Worm (Caenorhabditis elegans) whole organism, late embryonic: ENCODE data around the gene T19D2.3.
A peak's percentile ranks its signal among the peaks of the same experiment; 100 is the strongest.

Experiments used
- C08G9.2 ChIP-seq: sonication (generic microtip); optimal IDR thresholded peaks from 2 replicates; lab custom pipeline; 2016; ENCODE audit warnings: mild to moderate bottlenecking, missing genetic modification characterization, moderate library complexity, missing compliant biosample characterization
- F13H6.1 ChIP-seq: sonication (generic microtip); optimal IDR thresholded peaks from 2 replicates; lab custom pipeline; 2016; ENCODE audit warnings: missing genetic modification characterization, missing compliant biosample characterization
- Y22D7AL.16 ChIP-seq: sonication (generic microtip); optimal IDR thresholded peaks from 2 replicates; lab custom pipeline; 2016; ENCODE audit warnings: missing genetic modification characterization, missing compliant biosample characterization
- ama-1 ChIP-seq: fragments of 150-350 bp; optimal IDR thresholded peaks from 2 replicates; lab custom pipeline; 2014
- ceh-14 ChIP-seq: sonication (generic microtip); optimal IDR thresholded peaks from 2 replicates; lab custom pipeline; 2016; ENCODE audit warnings: missing genotype, missing genetic modification characterization, missing compliant biosample characterization
- ceh-18 ChIP-seq: sonication (generic microtip); optimal IDR thresholded peaks from 2 replicates; lab custom pipeline; 2016; ENCODE audit warnings: missing genetic modification characterization, missing compliant biosample characterization
- ceh-24 ChIP-seq: sonication (generic microtip); optimal IDR thresholded peaks from 2 replicates; lab custom pipeline; 2016; ENCODE audit warnings: mild to moderate bottlenecking, missing genetic modification characterization, missing compliant biosample characterization
- ceh-30 ChIP-seq: fragments of 150-350 bp; optimal IDR thresholded peaks from 2 replicates; lab custom pipeline; 2014; ENCODE audit warnings: missing biosample characterization, missing genetic modification characterization
- ceh-31 ChIP-seq: sonication (generic microtip); optimal IDR thresholded peaks from 2 replicates; lab custom pipeline; 2016; ENCODE audit warnings: missing genetic modification characterization, missing compliant biosample characterization
- ceh-6 ChIP-seq: fragments of 200-800 bp; sonication (Bioruptor generic); optimal IDR thresholded peaks from 2 replicates; lab custom pipeline; 2018; ENCODE audit warnings: mild to moderate bottlenecking, missing genetic modification characterization, missing compliant biosample characterization
- che-1 ChIP-seq: sonication (generic microtip); optimal IDR thresholded peaks from 2 replicates; lab custom pipeline; 2016; ENCODE audit warnings: mild to moderate bottlenecking, missing genetic modification characterization, missing compliant biosample characterization
- ets-4 ChIP-seq: sonication (generic microtip); optimal IDR thresholded peaks from 2 replicates; lab custom pipeline; 2016; ENCODE audit warnings: missing genetic modification characterization, missing compliant biosample characterization
- eyg-1 ChIP-seq: sonication (generic microtip); optimal IDR thresholded peaks from 2 replicates; lab custom pipeline; 2016; ENCODE audit warnings: missing genotype, missing genetic modification characterization, missing compliant biosample characterization
- fkh-10 ChIP-seq: fragments of 150-350 bp; optimal IDR thresholded peaks from 2 replicates; lab custom pipeline; 2014; ENCODE audit warnings: missing biosample characterization, missing genetic modification reagents, missing genetic modification characterization
- hlh-13 ChIP-seq: fragments of 200-800 bp; sonication (Bioruptor generic); optimal IDR thresholded peaks from 2 replicates; lab custom pipeline; 2018; ENCODE audit warnings: mild to moderate bottlenecking, missing genetic modification characterization, missing compliant biosample characterization
- hlh-15 ChIP-seq: sonication (generic microtip); optimal IDR thresholded peaks from 2 replicates; lab custom pipeline; 2016; ENCODE audit warnings: missing genetic modification characterization, missing compliant biosample characterization
- hlh-30 ChIP-seq: sonication (generic microtip); optimal IDR thresholded peaks from 2 replicates; lab custom pipeline; 2017; ENCODE audit warnings: antibody characterized with exemption, missing genetic modification characterization, missing compliant biosample characterization; ENCODE audit not compliant: insufficient read depth
- hlh-6 ChIP-seq: sonication (generic microtip); optimal IDR thresholded peaks from 2 replicates; lab custom pipeline; 2016; ENCODE audit warnings: missing genotype, missing genetic modification characterization, missing compliant biosample characterization
- lim-6 ChIP-seq: sonication (generic microtip); optimal IDR thresholded peaks from 2 replicates; lab custom pipeline; 2016; ENCODE audit warnings: missing genetic modification characterization, missing compliant biosample characterization
- mec-3 ChIP-seq: sonication (generic microtip); optimal IDR thresholded peaks from 2 replicates; lab custom pipeline; 2016; ENCODE audit warnings: borderline replicate concordance, missing genetic modification characterization, missing compliant biosample characterization
- nfya-1 ChIP-seq: sonication (generic microtip); optimal IDR thresholded peaks from 2 replicates; lab custom pipeline; 2017; ENCODE audit warnings: missing genetic modification characterization, mild to moderate bottlenecking, missing compliant biosample characterization, antibody characterized with exemption, moderate library complexity
- nhr-232 ChIP-seq: sonication (generic microtip); optimal IDR thresholded peaks from 2 replicates; lab custom pipeline; 2016; ENCODE audit warnings: missing genetic modification characterization, missing compliant biosample characterization
- pax-1 ChIP-seq: fragments of 150-350 bp; optimal IDR thresholded peaks from 2 replicates; lab custom pipeline; 2014; ENCODE audit warnings: missing biosample characterization, missing genetic modification characterization
- pha-2 ChIP-seq: sonication (generic microtip); optimal IDR thresholded peaks from 2 replicates; lab custom pipeline; 2017; ENCODE audit warnings: mild to moderate bottlenecking, missing genetic modification characterization, missing compliant biosample characterization
- pqm-1 ChIP-seq: sonication (generic microtip); optimal IDR thresholded peaks from 2 replicates; lab custom pipeline; 2016; ENCODE audit warnings: missing genetic modification characterization, missing compliant biosample characterization
- pros-1 ChIP-seq: fragments of 150-350 bp; optimal IDR thresholded peaks from 2 replicates; lab custom pipeline; 2014; ENCODE audit warnings: missing biosample characterization, missing genetic modification reagents, missing genetic modification characterization
- ref-2 ChIP-seq: sonication (generic microtip); optimal IDR thresholded peaks from 2 replicates; lab custom pipeline; 2016; ENCODE audit warnings: missing genetic modification characterization, missing compliant biosample characterization
- sox-2 ChIP-seq: fragments of 200-800 bp; sonication (Bioruptor generic); IDR thresholded peaks from 2 replicates; pipeline ENCODE4 v1.3.6; 2022; ENCODE audit warnings: missing genetic modification reagents, missing genetic modification characterization, missing compliant biosample characterization
- syd-9 ChIP-seq: sonication (generic microtip); optimal IDR thresholded peaks from 2 replicates; lab custom pipeline; 2016; ENCODE audit warnings: mild to moderate bottlenecking, missing genetic modification characterization, moderate library complexity, missing compliant biosample characterization
- tbx-2 ChIP-seq: sonication (generic microtip); optimal IDR thresholded peaks from 2 replicates; lab custom pipeline; 2016; ENCODE audit warnings: missing genetic modification characterization, missing compliant biosample characterization
- ttx-3 ChIP-seq: sonication (generic microtip); optimal IDR thresholded peaks from 2 replicates; lab custom pipeline; 2016; ENCODE audit warnings: missing genetic modification reagents, missing genetic modification characterization, missing compliant biosample characterization
- unc-3 ChIP-seq, 2 experiments: fragments of 200-800 bp in 1 of 2; sonication (Bioruptor generic) in 1 of 2; sonication (generic microtip) in 1 of 2; conservative IDR thresholded peaks in 1 of 2; optimal IDR thresholded peaks in 1 of 2; 2 replicates each; pipeline versions ENCODE4 v1.3.6 to Lab custom; 2016 to 2022; ENCODE audit warnings: missing compliant biosample characterization in 2 of 2, missing genetic modification characterization in 2 of 2, missing genetic modification reagents in 1 of 2
- unc-42 ChIP-seq: sonication (generic microtip); optimal IDR thresholded peaks from 2 replicates; lab custom pipeline; 2016; ENCODE audit warnings: missing genotype, missing genetic modification characterization, missing compliant biosample characterization
- unc-55 ChIP-seq: sonication (generic microtip); optimal IDR thresholded peaks from 2 replicates; lab custom pipeline; 2017; ENCODE audit warnings: missing biosample characterization, missing genetic modification reagents, missing genetic modification characterization
- unc-86 ChIP-seq: sonication (generic microtip); optimal IDR thresholded peaks from 2 replicates; lab custom pipeline; 2016; ENCODE audit warnings: missing genetic modification characterization, missing compliant biosample characterization
- zip-5 ChIP-seq: sonication (generic microtip); optimal IDR thresholded peaks from 2 replicates; lab custom pipeline; 2016; ENCODE audit warnings: missing genetic modification characterization, missing compliant biosample characterization
- ztf-16 ChIP-seq: sonication (generic microtip); optimal IDR thresholded peaks from 2 replicates; lab custom pipeline; 2017; ENCODE audit warnings: missing genetic modification characterization, missing compliant biosample characterization

T19D2.3 gene

ce11 chrX:3952737-3953136 is 13.7 kb downstream of the T19D2.3 start:
- TF ChIP-seq ceh-24 (tag; lab: Kevin White, UChicago) = no peak
- no peak for TF ChIP-seq Y22D7AL.16 (tag; lab: Kevin White, UChicago)
- TF ChIP-seq pha-2 = no peak
- TF ChIP-seq C08G9.2 (tag; lab: Kevin White, UChicago) = no peak
- TF ChIP-seq ceh-18 (tag; lab: Kevin White, UChicago) = no peak
- TF ChIP-seq syd-9 (tag; lab: Kevin White, UChicago) = no peak
- TF ChIP-seq ztf-16 = no peak
- TF ChIP-seq unc-86 (tag; lab: Kevin White, UChicago) = no peak
- no peak for TF ChIP-seq hlh-13 (GFP tag; lab: Kevin White, UChicago)
- TF ChIP-seq ref-2 (tag; lab: Kevin White, UChicago) = no peak
- no peak for TF ChIP-seq ttx-3 (tag; lab: Kevin White, UChicago)
- TF ChIP-seq ceh-14 = no peak

- TF ChIP-seq pqm-1 (no peak), unc-42 (tag; lab: Kevin White, UChicago) (peak; percentile 99), Y22D7AL.16 (tag; lab: Kevin White, UChicago) (no peak), ceh-24 (tag; lab: Kevin White, UChicago) (no peak), ceh-31 (tag; lab: Kevin White, UChicago) (peak; percentile 47), che-1 (tag; lab: Kevin White, UChicago) (no peak), unc-86 (tag; lab: Kevin White, UChicago) (no peak), nhr-232 (tag; lab: Kevin White, UChicago) (no peak), hlh-30 (tag; lab: Kevin White, UChicago) (no peak), fkh-10 (no peak), hlh-6 (tag; lab: Kevin White, UChicago) (no peak), ceh-30 (tag; lab: Kevin White, UChicago) (no peak)
Observed at ce11 chrX:3957475-3958204, 18.6 kb downstream of the T19D2.3 start.

ce11 chrX:3958252-3958651 is 19.2 kb downstream of the T19D2.3 start, which contains the start of gene lin-18:
TSS of gene lin-18 (plus strand) at chrX:3958552.
- TF ChIP-seq zip-5 (tag; lab: Kevin White, UChicago) = no peak
- TF ChIP-seq unc-55 (GFP tag; lab: Kevin White, UChicago) = peak; percentile 11

- TF ChIP-seq C08G9.2 (tag; lab: Kevin White, UChicago) (no peak), unc-55 (GFP tag; lab: Kevin White, UChicago) (peak; percentile 78), ceh-24 (tag; lab: Kevin White, UChicago) (no peak)
Observed at ce11 chrX:3959221-3959620, 20.2 kb downstream of the T19D2.3 start.

- no peak for TF ChIP-seq sox-2 (GFP tag; lab: Robert Waterston, UW)
- TF ChIP-seq unc-3 (GFP tag; conservative IDR thresholded peaks at IDR 0.05; lab: Robert Waterston, UW) = no peak
- TF ChIP-seq unc-3 (tag; optimal IDR thresholded peaks at IDR 0.05; lab: Kevin White, UChicago) = no peak
- TF ChIP-seq ceh-14 = no peak
- no peak for TF ChIP-seq F13H6.1 (tag; lab: Kevin White, UChicago)
- peak; percentile 75 for TF ChIP-seq unc-55 (GFP tag; lab: Kevin White, UChicago)
Observed at ce11 chrX:3960345-3960744, 21.3 kb downstream of the T19D2.3 start.

- TF ChIP-seq unc-86 (tag; lab: Kevin White, UChicago) (no peak), ceh-30 (tag; lab: Kevin White, UChicago) (no peak), hlh-15 (tag; lab: Kevin White, UChicago) (no peak), ceh-6 (no peak), unc-55 (GFP tag; lab: Kevin White, UChicago) (no peak), ama-1 (lab: Kevin White, UChicago) (no peak), pax-1 (tag; lab: Kevin White, UChicago) (no peak), ceh-31 (tag; lab: Kevin White, UChicago) (no peak), hlh-30 (tag; lab: Kevin White, UChicago) (no peak), lim-6 (tag; lab: Kevin White, UChicago) (no peak), mec-3 (tag; lab: Kevin White, UChicago) (no peak), nfya-1 (no peak), eyg-1 (tag; lab: Kevin White, UChicago) (no peak), tbx-2 (tag; lab: Kevin White, UChicago) (no peak), nhr-232 (tag; lab: Kevin White, UChicago) (no peak), pros-1 (tag; lab: Kevin White, UChicago) (no peak), ets-4 (tag; lab: Kevin White, UChicago) (no peak)
Observed at ce11 chrX:3966332-3966731, 27.3 kb downstream of the T19D2.3 start, which contains the start of gene C16B8.2. TSS of gene C16B8.2 (minus strand) at chrX:3966432.
